Worm (Caenorhabditis elegans): Measurements from ENCODE around the gene asp-17.

Gene asp-17

ce11 chrV:18990238-18990901 lies 46.8 kb downstream of the asp-17 start, which contains the start of the genes reps-1 and Y39B6A.37:
Gene reps-1 (minus strand): TSS chrV:18990500.
Gene Y39B6A.37 (plus strand): TSS chrV:18990851.
- no peak for TF ChIP-seq ceh-22 (tag; optimal IDR thresholded peaks at IDR 0.05)
- TF ChIP-seq nfya-1 (tag; optimal IDR thresholded peaks at IDR 0.05) = peak; percentile 30
- no peak for TF ChIP-seq sox-2 (GFP tag; IDR thresholded peaks at IDR 0.05)
- peak; percentile 42 for TF ChIP-seq elt-2 (tag; optimal IDR thresholded peaks at IDR 0.05)
- TF ChIP-seq lim-6 (tag; optimal IDR thresholded peaks at IDR 0.05) = no peak
- no peak for TF ChIP-seq nhr-232 (tag; optimal IDR thresholded peaks at IDR 0.05)
- peak; percentile 27 for TF ChIP-seq ceh-31 (tag; optimal IDR thresholded peaks at IDR 0.05)
- no peak for TF ChIP-seq pros-1 (tag; optimal IDR thresholded peaks at IDR 0.05)
- peak; percentile 81 for TF ChIP-seq ceh-30 (tag; optimal IDR thresholded peaks at IDR 0.05)
- peak; percentile 14 for TF ChIP-seq tbx-2 (tag; optimal IDR thresholded peaks at IDR 0.05)
- peak; percentile 15 for TF ChIP-seq unc-42 (tag; optimal IDR thresholded peaks at IDR 0.05)

- TF ChIP-seq sox-2 (GFP tag; IDR thresholded peaks at IDR 0.05) = no peak
- TF ChIP-seq unc-86 (tag; optimal IDR thresholded peaks at IDR 0.05) = no peak
- no peak for TF ChIP-seq ets-4 (tag; optimal IDR thresholded peaks at IDR 0.05)
- peak; percentile 28 for TF ChIP-seq ceh-48 (tag; optimal IDR thresholded peaks at IDR 0.05)
Observed at ce11 chrV:18986103-18986502, 51.0 kb downstream of the asp-17 start.
